Worm (Caenorhabditis elegans) whole organism, L3 larva: ENCODE measurements around the gene cest-32.

ENCODE experiments used
- elt-1 ChIP-seq: fragments of 150-350 bp; optimal IDR thresholded peaks from 2 replicates; lab custom pipeline; 2014; ENCODE audit warnings: missing biosample characterization, missing genetic modification characterization
- elt-2 ChIP-seq: sonication (generic microtip); optimal IDR thresholded peaks from 2 replicates; lab custom pipeline; 2016; ENCODE audit warnings: missing genetic modification reagents, mild to moderate bottlenecking, missing genetic modification characterization, missing compliant biosample characterization
- fos-1 ChIP-seq: fragments of 150-350 bp; optimal IDR thresholded peaks from 2 replicates; lab custom pipeline; 2014; ENCODE audit warnings: missing biosample characterization, missing genetic modification characterization
- nfya-1 ChIP-seq: sonication (generic microtip); optimal IDR thresholded peaks from 2 replicates; lab custom pipeline; 2017; ENCODE audit warnings: missing genetic modification characterization, mild to moderate bottlenecking, missing compliant biosample characterization, antibody characterized with exemption, moderate library complexity; ENCODE audit not compliant: insufficient read depth
- nhr-43 ChIP-seq: sonication (generic microtip); optimal IDR thresholded peaks from 2 replicates; lab custom pipeline; 2016; ENCODE audit warnings: mild to moderate bottlenecking, missing genetic modification characterization, missing compliant biosample characterization; ENCODE audit not compliant: poor library complexity, severe bottlenecking
- snpc-4 ChIP-seq: fragments of 150-350 bp; optimal IDR thresholded peaks from 2 replicates; lab custom pipeline; 2014; ENCODE audit warnings: missing biosample characterization, missing genetic modification characterization
- ztf-11 ChIP-seq: fragments of 150-350 bp; optimal IDR thresholded peaks from 2 replicates; lab custom pipeline; 2014; ENCODE audit warnings: missing biosample characterization, missing genetic modification characterization

DNA sequence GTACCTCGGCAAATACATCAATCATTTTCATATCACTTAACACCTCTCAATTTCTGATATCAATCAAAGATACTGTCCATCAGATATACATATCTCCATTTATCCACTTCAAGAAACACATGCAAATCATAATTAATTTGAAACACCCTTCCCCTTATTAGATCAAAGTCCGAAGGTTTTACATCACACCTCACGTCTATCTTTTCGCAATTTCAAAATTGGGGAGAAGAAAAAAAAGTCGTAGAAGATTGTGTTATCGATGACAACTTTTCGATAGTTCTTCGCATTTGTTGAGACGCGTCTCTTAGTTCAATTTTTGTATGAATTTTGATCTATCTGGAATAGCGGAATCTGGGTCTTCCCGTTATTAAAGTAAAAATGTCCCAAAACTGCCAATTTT, 39.5 kb upstream of the cest-32 start:
- TF ChIP-seq nfya-1 (tag; lab: Kevin White, UChicago) (no peak), fos-1 (tag; lab: Kevin White, UChicago) (no peak), ztf-11 (tag; lab: Kevin White, UChicago) (no peak), elt-2 (tag; lab: Kevin White, UChicago) (peak; percentile 4), snpc-4 (tag; lab: Kevin White, UChicago) (no peak), elt-1 (no peak), nhr-43 (tag; lab: Kevin White, UChicago) (peak; percentile 21)
